Fruit fly (Drosophila melanogaster) whole organism: ENCODE measurements around the gene Fer1HCH.

Source experiments
- CG8478 ChIP-seq: fragments of >200 bp; optimal IDR thresholded peaks from 2 replicates; lab custom pipeline; 2018; ENCODE audit warnings: inconsistent platforms
- Dll ChIP-seq: fragments of >200 bp; optimal IDR thresholded peaks from 2 replicates; lab custom pipeline; 2017
- EcR ChIP-seq, 2 experiments: fragments of >200 bp; optimal IDR thresholded peaks; 2 replicates each; lab custom pipeline; 2017; ENCODE audit warnings: missing biosample characterization in 2 of 2, missing genetic modification characterization in 2 of 2, missing genetic modification reagents in 2 of 2
- pan ChIP-seq: fragments of >200 bp; optimal IDR thresholded peaks from 2 replicates; lab custom pipeline; 2017
- psq ChIP-seq: fragments of >200 bp; optimal IDR thresholded peaks from 2 replicates; lab custom pipeline; 2017
- usp ChIP-seq: fragments of >200 bp; optimal IDR thresholded peaks from 2 replicates; lab custom pipeline; 2017; ENCODE audit warnings: missing biosample characterization, missing genetic modification characterization, mixed read lengths

The Fer1HCH gene

dm6 chr3R:30360653-30361052, 27.3 kb downstream of the Fer1HCH start:
- no peak for TF ChIP-seq EcR (GFP tag; optimal IDR thresholded peaks at IDR 0.05; lab: Kevin White, UChicago)
- no peak for TF ChIP-seq usp (GFP tag; lab: Kevin White, UChicago)
- TF ChIP-seq CG8478: no peak
- TF ChIP-seq psq (lab: Kevin White, UChicago): no peak

DNA sequence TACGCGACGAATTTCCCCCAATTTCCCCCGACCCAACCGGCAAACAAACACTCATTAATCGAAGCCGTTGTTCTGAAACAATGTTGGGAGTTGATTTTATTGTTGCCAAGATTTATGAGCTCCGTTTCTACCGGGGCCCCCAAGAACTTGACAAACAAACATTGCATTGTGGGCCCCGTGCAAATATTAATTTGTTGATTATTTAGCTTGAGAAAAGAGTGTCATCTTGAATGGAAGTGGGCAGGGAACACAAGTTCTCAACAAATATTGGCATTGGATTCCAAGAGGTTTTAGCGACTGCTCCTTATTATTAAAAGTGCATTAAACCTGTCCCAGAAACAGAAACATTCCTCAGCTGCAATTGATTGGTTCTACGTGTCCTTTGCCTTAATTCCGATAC, 30.9 kb downstream of the Fer1HCH start:
- TF ChIP-seq psq (lab: Kevin White, UChicago) (no peak), usp (GFP tag; lab: Kevin White, UChicago) (no peak), EcR (GFP tag; optimal IDR thresholded peaks at IDR 0.05; lab: Kevin White, UChicago) (no peak), pan (lab: Kevin White, UChicago) (no peak), Dll (lab: Kevin White, UChicago) (no peak)

DNA sequence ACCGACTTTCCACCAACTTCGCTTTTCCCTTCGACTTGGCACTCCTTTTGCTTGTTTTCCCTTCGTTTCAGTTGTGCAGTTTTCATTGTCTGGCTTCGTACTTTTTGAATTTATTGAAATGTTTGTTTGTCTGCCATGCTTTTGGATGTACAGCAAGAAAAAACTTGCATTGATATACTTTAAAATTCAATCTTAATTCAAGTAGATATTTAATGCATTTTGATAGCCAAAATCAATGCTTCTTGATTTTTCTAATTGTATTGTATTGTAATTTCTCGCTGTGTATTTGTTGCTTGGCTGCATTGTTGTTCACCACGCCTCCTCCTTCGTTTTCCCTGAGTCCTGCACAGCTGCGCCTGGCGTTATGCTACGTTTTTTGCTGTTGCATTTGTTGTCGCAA, 33.2 kb downstream of the Fer1HCH start:
- TF ChIP-seq CG8478 (no peak), Dll (lab: Kevin White, UChicago) (no peak), psq (lab: Kevin White, UChicago) (no peak)

DNA sequence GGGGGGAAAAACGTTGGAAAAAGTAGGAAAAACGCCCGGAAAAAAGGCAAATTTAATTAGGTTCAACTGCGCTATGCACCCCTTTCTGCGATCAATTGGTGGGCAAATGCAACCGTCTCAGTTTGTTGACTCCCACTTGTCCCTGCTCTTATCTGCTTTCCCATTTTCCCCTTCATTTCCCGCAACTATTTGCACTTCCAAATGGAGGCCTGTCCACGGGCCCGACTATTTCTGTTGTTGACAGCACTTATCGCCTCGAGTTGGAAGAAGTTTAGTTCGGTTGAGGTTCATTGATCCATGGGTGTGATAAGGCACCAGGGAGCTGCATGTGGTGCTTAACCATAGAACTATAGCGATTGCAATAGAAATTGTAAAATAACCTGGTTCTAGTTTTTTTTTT, 35.3 kb downstream of the Fer1HCH start:
- TF ChIP-seq EcR (GFP tag; optimal IDR thresholded peaks at IDR 0.05; lab: Kevin White, UChicago): peak in 1 of 2 experiments; percentile 78
- no peak for TF ChIP-seq pan (lab: Kevin White, UChicago)

DNA sequence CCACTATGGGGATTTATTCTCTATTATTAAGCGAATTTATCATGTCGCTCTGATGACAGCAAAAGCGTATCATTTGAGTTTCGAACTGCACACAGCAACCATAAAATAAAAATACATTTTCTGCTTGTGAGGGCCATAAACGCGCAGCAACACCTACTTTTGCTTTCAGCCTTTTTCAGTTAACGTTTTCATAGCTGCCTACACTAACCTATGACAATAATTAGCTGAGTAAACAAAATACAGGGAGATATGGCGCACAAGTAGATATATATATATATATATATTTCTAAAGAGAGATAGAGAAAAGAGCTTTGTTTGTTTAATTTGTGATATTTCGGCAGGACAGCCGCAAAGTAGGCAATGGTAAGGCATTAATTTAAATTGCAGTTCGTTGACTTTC, 42.5 kb downstream of the Fer1HCH start:
- no peak for TF ChIP-seq psq (lab: Kevin White, UChicago)
- no peak for TF ChIP-seq usp (GFP tag; lab: Kevin White, UChicago)
- TF ChIP-seq EcR (GFP tag; optimal IDR thresholded peaks at IDR 0.05; lab: Kevin White, UChicago): no peak
- TF ChIP-seq pan (lab: Kevin White, UChicago): no peak
- TF ChIP-seq Dll (lab: Kevin White, UChicago): no peak
- no peak for TF ChIP-seq CG8478

DNA sequence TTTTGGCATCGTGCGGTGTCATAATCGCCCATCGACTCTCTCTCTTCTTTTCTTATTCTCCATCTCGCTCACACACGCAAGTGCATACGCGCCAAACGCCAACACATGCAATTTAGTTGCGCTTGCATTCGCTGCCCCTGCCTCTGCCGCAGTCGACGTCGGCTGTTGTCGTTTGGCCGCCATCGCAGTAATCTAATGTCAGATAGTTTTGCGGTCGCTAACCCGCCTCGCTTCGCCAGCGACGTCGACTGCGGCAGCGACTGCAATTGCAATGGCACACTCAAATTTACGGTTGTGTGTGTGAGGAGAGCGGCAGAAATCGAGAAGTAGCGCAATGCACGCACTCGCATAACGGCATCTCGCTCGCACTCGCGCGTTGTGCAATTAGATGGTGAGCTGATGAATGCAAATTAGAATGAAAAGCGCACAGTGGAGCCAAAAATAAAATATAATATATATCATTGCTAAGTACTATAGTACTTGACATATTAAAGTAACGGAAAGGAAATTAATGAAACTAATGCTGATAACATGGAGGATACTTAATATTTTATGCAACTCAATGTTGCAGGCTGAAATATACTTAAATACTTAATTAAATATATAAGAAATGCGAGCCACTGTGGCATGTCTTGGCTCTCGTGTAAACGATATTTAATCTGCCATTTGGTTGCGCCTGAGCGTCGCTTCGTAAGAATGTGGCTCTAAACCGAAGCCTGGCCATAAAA, 43.6 kb downstream of the Fer1HCH start:
- TF ChIP-seq psq (lab: Kevin White, UChicago) (no peak), EcR (GFP tag; optimal IDR thresholded peaks at IDR 0.05; lab: Kevin White, UChicago) (peak in 1 of 2 experiments; percentile 91)

- TF ChIP-seq EcR (GFP tag; optimal IDR thresholded peaks at IDR 0.05; lab: Kevin White, UChicago) (peak in 1 of 2 experiments; percentile 23), pan (lab: Kevin White, UChicago) (no peak)
These were observed 44.3 kb downstream of the Fer1HCH start for dm6 chr3R:30343453-30344220.

- TF ChIP-seq Dll (lab: Kevin White, UChicago) (no peak), psq (lab: Kevin White, UChicago) (no peak), EcR (GFP tag; optimal IDR thresholded peaks at IDR 0.05; lab: Kevin White, UChicago) (no peak), CG8478 (no peak), usp (GFP tag; lab: Kevin White, UChicago) (no peak), pan (lab: Kevin White, UChicago) (no peak)
These were observed 44.9 kb downstream of the Fer1HCH start for dm6 chr3R:30343048-30343447.

- TF ChIP-seq EcR (GFP tag; optimal IDR thresholded peaks at IDR 0.05; lab: Kevin White, UChicago): peak in 1 of 2 experiments; percentile 58
- no peak for TF ChIP-seq usp (GFP tag; lab: Kevin White, UChicago)
These were observed 49.3 kb downstream of the Fer1HCH start for dm6 chr3R:30338648-30339038.

DNA sequence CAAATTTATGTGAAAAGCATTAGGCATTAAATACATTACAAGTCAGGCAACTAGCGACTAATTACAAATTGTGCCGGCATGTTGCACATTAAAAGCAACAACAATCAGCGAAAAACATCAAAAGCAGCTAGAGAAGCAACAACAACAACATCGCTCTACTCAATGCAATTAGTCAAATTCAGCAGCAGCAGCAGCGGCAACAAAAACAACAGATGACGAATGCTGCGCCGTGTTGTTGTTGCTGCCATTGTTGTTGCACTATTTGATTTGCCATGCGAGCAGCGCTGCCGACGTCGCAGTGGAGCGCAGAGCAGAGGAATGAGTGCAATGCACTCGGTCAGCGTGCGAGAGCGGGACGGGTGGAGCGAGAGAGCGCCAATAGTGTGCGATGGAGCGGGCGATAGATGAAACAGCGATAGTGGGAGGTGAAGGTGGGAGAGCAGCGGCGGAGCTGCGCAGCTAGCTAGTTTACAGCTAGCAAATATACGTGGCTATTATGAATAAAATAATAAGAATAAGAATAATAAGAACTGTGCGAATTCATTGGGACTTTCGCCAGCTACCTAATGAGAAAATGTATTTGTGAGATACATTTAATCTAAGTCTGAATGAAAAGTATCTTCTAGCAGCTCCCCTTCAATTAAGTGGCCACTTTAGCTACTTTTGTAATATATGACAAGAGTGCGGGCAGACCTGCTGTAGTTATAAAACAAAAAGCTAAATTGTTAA, 49.9 kb downstream of the Fer1HCH start:
- no peak for TF ChIP-seq Dll (lab: Kevin White, UChicago)
- peak in 1 of 2 experiments; percentile 95 for TF ChIP-seq EcR (GFP tag; optimal IDR thresholded peaks at IDR 0.05; lab: Kevin White, UChicago)

dm6 chr3R:30337448-30337847, 50.5 kb downstream of the Fer1HCH start:
- no peak for TF ChIP-seq CG8478
- no peak for TF ChIP-seq Dll (lab: Kevin White, UChicago)
- TF ChIP-seq usp (GFP tag; lab: Kevin White, UChicago): no peak
- TF ChIP-seq psq (lab: Kevin White, UChicago): no peak
- TF ChIP-seq pan (lab: Kevin White, UChicago): no peak

dm6 chr3R:30336100-30336499, 51.9 kb downstream of the Fer1HCH start:
- no peak for TF ChIP-seq psq (lab: Kevin White, UChicago)
- TF ChIP-seq EcR (GFP tag; optimal IDR thresholded peaks at IDR 0.05; lab: Kevin White, UChicago): no peak
- TF ChIP-seq CG8478: no peak
- no peak for TF ChIP-seq Dll (lab: Kevin White, UChicago)
- TF ChIP-seq pan (lab: Kevin White, UChicago): no peak
- no peak for TF ChIP-seq usp (GFP tag; lab: Kevin White, UChicago)
